Worm (Caenorhabditis elegans) whole organism, L4 larva: ENCODE measurements around the gene K08A2.2.
A peak's percentile ranks its signal among the peaks of the same experiment; 100 is the strongest.

ENCODE experiments used
- F26F4.8 ChIP-seq: fragments of 200-800 bp; sonication (Bioruptor generic); conservative IDR thresholded peaks from 2 replicates; pipeline ENCODE4 v1.3.6; 2022; ENCODE audit warnings: missing genetic modification characterization, missing compliant biosample characterization
- F37D6.2 ChIP-seq: sonication (generic microtip); optimal IDR thresholded peaks from 2 replicates; lab custom pipeline; 2016; ENCODE audit warnings: mild to moderate bottlenecking, missing genetic modification characterization, missing compliant biosample characterization
- R02D3.7 ChIP-seq: fragments of 150-350 bp; sonication (generic microtip); optimal IDR thresholded peaks from 3 replicates; lab custom pipeline; 2014; ENCODE audit warnings: missing biosample characterization, missing genetic modification characterization
- T26A8.4 ChIP-seq: fragments of 200-800 bp; sonication (Bioruptor generic); IDR thresholded peaks from 2 replicates; pipeline ENCODE4 v1.3.6; 2022; ENCODE audit warnings: missing genetic modification characterization, missing compliant biosample characterization
- ZK546.5 ChIP-seq, 2 experiments: sonication (generic microtip); optimal IDR thresholded peaks; 2 replicates each; lab custom pipeline; 2017; ENCODE audit warnings: missing biosample characterization in 2 of 2, missing genetic modification characterization in 2 of 2
- aly-2 ChIP-seq: sonication (generic microtip); optimal IDR thresholded peaks from 2 replicates; lab custom pipeline; 2018; ENCODE audit warnings: missing biosample characterization, missing genetic modification characterization
- arid-1 ChIP-seq: fragments of 200-800 bp; sonication (Bioruptor generic); conservative IDR thresholded peaks from 2 replicates; pipeline ENCODE4 v1.3.6; 2022; ENCODE audit warnings: missing genetic modification reagents, missing genetic modification characterization, missing compliant biosample characterization
- ceh-20 ChIP-seq: fragments of 200-800 bp; sonication (Bioruptor generic); IDR thresholded peaks from 2 replicates; pipeline ENCODE4 v1.3.6; 2022; ENCODE audit warnings: missing genetic modification reagents, missing genetic modification characterization, missing compliant biosample characterization
- ceh-28 ChIP-seq: fragments of 150-350 bp; optimal IDR thresholded peaks from 2 replicates; lab custom pipeline; 2014; ENCODE audit warnings: missing biosample characterization, missing genetic modification reagents, missing genetic modification characterization
- ceh-32 ChIP-seq: sonication (generic microtip); optimal IDR thresholded peaks from 2 replicates; lab custom pipeline; 2016; ENCODE audit warnings: mild to moderate bottlenecking, missing genetic modification characterization, missing compliant biosample characterization; ENCODE audit not compliant: poor library complexity
- ceh-62 ChIP-seq: sonication (generic microtip); optimal IDR thresholded peaks from 2 replicates; lab custom pipeline; 2017; ENCODE audit warnings: missing biosample characterization, missing genetic modification characterization
- daf-12 ChIP-seq: fragments of 150-350 bp; optimal IDR thresholded peaks from 2 replicates; lab custom pipeline; 2014; ENCODE audit warnings: missing biosample characterization, missing genetic modification reagents, missing genetic modification characterization
- daf-19 ChIP-seq: fragments of 200-800 bp; sonication (Bioruptor generic); conservative IDR thresholded peaks from 2 replicates; pipeline ENCODE4 v1.3.6; 2022; ENCODE audit warnings: missing genetic modification characterization, missing compliant biosample characterization
- daf-8 ChIP-seq: fragments of 200-800 bp; sonication (Bioruptor generic); IDR thresholded peaks from 2 replicates; pipeline ENCODE4 v1.3.6; 2022; ENCODE audit warnings: missing genetic modification characterization, missing compliant biosample characterization
- dmd-8 ChIP-seq: fragments of 200-800 bp; sonication (Bioruptor generic); IDR thresholded peaks from 2 replicates; pipeline ENCODE4 v1.3.6; 2022; ENCODE audit warnings: missing genetic modification characterization, missing compliant biosample characterization
- duxl-1 ChIP-seq: sonication (generic microtip); optimal IDR thresholded peaks from 2 replicates; lab custom pipeline; 2016; ENCODE audit warnings: mild to moderate bottlenecking, missing genetic modification characterization, moderate library complexity, missing compliant biosample characterization; ENCODE audit not compliant: poor library complexity
- dve-1 ChIP-seq: sonication (generic microtip); optimal IDR thresholded peaks from 2 replicates; lab custom pipeline; 2017; ENCODE audit warnings: antibody characterized with exemption, mild to moderate bottlenecking, missing genetic modification characterization, missing compliant biosample characterization; ENCODE audit not compliant: insufficient read depth
- fos-1 ChIP-seq: fragments of 150-350 bp; optimal IDR thresholded peaks from 2 replicates; lab custom pipeline; 2014; ENCODE audit warnings: missing biosample characterization, missing genetic modification characterization
- gei-8 ChIP-seq: fragments of 200-800 bp; sonication (Bioruptor generic); optimal IDR thresholded peaks from 2 replicates; lab custom pipeline; 2018; ENCODE audit warnings: mild to moderate bottlenecking, missing genetic modification characterization, missing compliant biosample characterization
- lin-38 ChIP-seq: fragments of 200-800 bp; sonication (Bioruptor generic); IDR thresholded peaks from 2 replicates; pipeline ENCODE4 v1.3.6; 2022; ENCODE audit warnings: missing genetic modification reagents, missing genetic modification characterization, missing compliant biosample characterization
- lir-3 ChIP-seq: sonication (generic microtip); optimal IDR thresholded peaks from 2 replicates; lab custom pipeline; 2016; ENCODE audit warnings: mild to moderate bottlenecking, missing genetic modification characterization, missing compliant biosample characterization
- lsy-2 ChIP-seq, 2 experiments: fragments of 150-350 bp in 1 of 2; sonication (generic microtip) in 1 of 2; optimal IDR thresholded peaks; 2 replicates each; lab custom pipeline; 2014 to 2017; ENCODE audit warnings: missing biosample characterization in 2 of 2, missing genetic modification characterization in 2 of 2
- madf-9 ChIP-seq: fragments of 200-800 bp; sonication (Bioruptor generic); conservative IDR thresholded peaks from 2 replicates; pipeline ENCODE4 v1.3.6; 2022; ENCODE audit warnings: missing genetic modification reagents, missing genetic modification characterization, missing compliant biosample characterization
- mdl-1 ChIP-seq, 2 experiments: fragments of 150-350 bp in 1 of 2; sonication (generic microtip) in 1 of 2; optimal IDR thresholded peaks; 2 replicates each; lab custom pipeline; 2014 to 2017; ENCODE audit warnings: missing biosample characterization in 2 of 2, missing genetic modification characterization in 2 of 2
- mep-1 ChIP-seq: fragments of 150-350 bp; sonication (generic microtip); optimal IDR thresholded peaks from 3 replicates; lab custom pipeline; 2014; ENCODE audit warnings: missing biosample characterization, missing genetic modification characterization
- mes-2 ChIP-seq: sonication (generic microtip); optimal IDR thresholded peaks from 2 replicates; lab custom pipeline; 2016; ENCODE audit warnings: missing genotype, mild to moderate bottlenecking, missing genetic modification characterization, missing compliant biosample characterization; ENCODE audit not compliant: poor library complexity, severe bottlenecking
- mxl-2 ChIP-seq: fragments of 200-800 bp; sonication (Bioruptor generic); conservative IDR thresholded peaks from 2 replicates; pipeline ENCODE4 v1.3.6; 2022; ENCODE audit warnings: missing genetic modification reagents, missing genetic modification characterization, missing compliant biosample characterization
- mxl-3 ChIP-seq: fragments of 200-800 bp; sonication (Bioruptor generic); optimal IDR thresholded peaks from 2 replicates; lab custom pipeline; 2018; ENCODE audit warnings: mild to moderate bottlenecking, missing genetic modification characterization, missing compliant biosample characterization
- nhr-102 ChIP-seq: sonication (generic microtip); optimal IDR thresholded peaks from 2 replicates; lab custom pipeline; 2016; ENCODE audit warnings: mild to moderate bottlenecking, missing genetic modification characterization, moderate library complexity, missing compliant biosample characterization
- nhr-11 ChIP-seq: fragments of 150-350 bp; optimal IDR thresholded peaks from 2 replicates; lab custom pipeline; 2014; ENCODE audit warnings: missing biosample characterization, missing genetic modification characterization
- nhr-25 ChIP-seq: sonication (generic microtip); optimal IDR thresholded peaks from 2 replicates; lab custom pipeline; 2017; ENCODE audit warnings: missing genetic modification characterization, mild to moderate bottlenecking, missing compliant biosample characterization, antibody characterized with exemption, moderate library complexity, borderline replicate concordance; ENCODE audit not compliant: insufficient read depth
- nhr-28 ChIP-seq: fragments of 150-350 bp; optimal IDR thresholded peaks from 2 replicates; lab custom pipeline; 2014; ENCODE audit warnings: missing biosample characterization, missing genetic modification characterization
- nhr-41 ChIP-seq: fragments of 200-800 bp; sonication (Bioruptor generic); IDR thresholded peaks from 2 replicates; pipeline ENCODE4 v1.3.6; 2022; ENCODE audit warnings: missing genetic modification reagents, missing genetic modification characterization, missing compliant biosample characterization
- nhr-42 ChIP-seq: fragments of 200-800 bp; sonication (Bioruptor generic); IDR thresholded peaks from 2 replicates; pipeline ENCODE4 v1.3.6; 2022; ENCODE audit warnings: missing genetic modification characterization, missing compliant biosample characterization
- nhr-48 ChIP-seq: sonication (generic microtip); optimal IDR thresholded peaks from 2 replicates; lab custom pipeline; 2016; ENCODE audit warnings: mild to moderate bottlenecking, missing genetic modification characterization, missing compliant biosample characterization
- php-3 ChIP-seq: fragments of 200-800 bp; sonication (Bioruptor generic); IDR thresholded peaks from 2 replicates; pipeline ENCODE4 v1.3.6; 2022; ENCODE audit warnings: missing genetic modification reagents, missing genetic modification characterization, missing compliant biosample characterization
- pqm-1 ChIP-seq: sonication (generic microtip); optimal IDR thresholded peaks from 2 replicates; lab custom pipeline; 2017; ENCODE audit warnings: missing biosample characterization, missing genetic modification characterization
- rbr-2 ChIP-seq: sonication (generic microtip); optimal IDR thresholded peaks from 2 replicates; lab custom pipeline; 2016; ENCODE audit warnings: missing genotype, missing genetic modification characterization, missing compliant biosample characterization
- set-16 ChIP-seq: fragments of 200-800 bp; sonication (Bioruptor generic); IDR thresholded peaks from 2 replicates; pipeline ENCODE4 v1.3.6; 2022; ENCODE audit warnings: missing genetic modification reagents, missing genetic modification characterization, missing compliant biosample characterization
- snpc-4 ChIP-seq: fragments of 150-350 bp; optimal IDR thresholded peaks from 2 replicates; lab custom pipeline; 2014; ENCODE audit warnings: missing biosample characterization, missing genetic modification characterization
- spr-1 ChIP-seq: sonication (generic microtip); optimal IDR thresholded peaks from 2 replicates; lab custom pipeline; 2016; ENCODE audit warnings: mild to moderate bottlenecking, missing genetic modification characterization, missing compliant biosample characterization
- unc-130 ChIP-seq: sonication (generic microtip); optimal IDR thresholded peaks from 2 replicates; lab custom pipeline; 2016; ENCODE audit warnings: missing genetic modification reagents, missing genetic modification characterization, missing compliant biosample characterization
- vab-7 ChIP-seq: fragments of 200-800 bp; sonication (Bioruptor generic); IDR thresholded peaks from 2 replicates; pipeline ENCODE4 v1.3.6; 2022; ENCODE audit warnings: missing genetic modification reagents, missing genetic modification characterization, missing compliant biosample characterization
- zag-1 ChIP-seq: fragments of 150-350 bp; optimal IDR thresholded peaks from 2 replicates; lab custom pipeline; 2014; ENCODE audit warnings: missing biosample characterization, missing genetic modification characterization
- zfp-2 ChIP-seq: sonication (generic microtip); optimal IDR thresholded peaks from 2 replicates; lab custom pipeline; 2016; ENCODE audit warnings: mild to moderate bottlenecking, missing genetic modification characterization, missing compliant biosample characterization
- zfp-3 ChIP-seq: fragments of 200-800 bp; sonication (Bioruptor generic); conservative IDR thresholded peaks from 2 replicates; pipeline ENCODE4 v1.3.6; 2022; ENCODE audit warnings: missing genetic modification reagents, missing genetic modification characterization, missing compliant biosample characterization
- zip-11 ChIP-seq: fragments of 200-800 bp; sonication (Bioruptor generic); IDR thresholded peaks from 2 replicates; pipeline ENCODE4 v1.3.6; 2022; ENCODE audit warnings: missing genetic modification characterization, missing compliant biosample characterization

K08A2.2 gene

ce11 chrII:2955656-2956115 is 35.7 kb upstream of the K08A2.2 start, which contains the start of gene irld-48:
Gene irld-48 (plus strand): TSS chrII:2956065.
- TF ChIP-seq lir-3 (tag; lab: Kevin White, UChicago) (no peak), ceh-62 (tag; lab: Kevin White, UChicago) (no peak), ceh-20 (no peak), pqm-1 (tag; lab: Kevin White, UChicago) (no peak), ceh-32 (no peak), F26F4.8 (GFP tag; lab: Robert Waterston, UW) (no peak), R02D3.7 (tag; lab: Kevin White, UChicago) (no peak), mes-2 (tag; lab: Kevin White, UChicago) (no peak)

- TF ChIP-seq unc-130 (GFP tag; lab: Kevin White, UChicago) (no peak), aly-2 (no peak), duxl-1 (tag; lab: Kevin White, UChicago) (no peak), ceh-62 (tag; lab: Kevin White, UChicago) (no peak), ceh-20 (no peak), nhr-28 (no peak), ceh-28 (no peak), lin-38 (no peak), set-16 (GFP tag; lab: Robert Waterston, UW) (no peak), daf-19 (GFP tag; lab: Robert Waterston, UW) (no peak), fos-1 (tag; lab: Kevin White, UChicago) (no peak), nhr-42 (GFP tag; lab: Robert Waterston, UW) (no peak), rbr-2 (tag; lab: Kevin White, UChicago) (no peak), mep-1 (tag; lab: Kevin White, UChicago) (no peak), zag-1 (no peak)
These were observed 33.1 kb upstream of the K08A2.2 start, which contains the start of gene srw-60 for ce11 chrII:2958308-2958707. Gene srw-60 (plus strand): TSS chrII:2958608.

ce11 chrII:2962531-2963164 is 28.8 kb upstream of the K08A2.2 start:
- TF ChIP-seq ceh-20 = no peak
- no peak for TF ChIP-seq dve-1 (tag; lab: Kevin White, UChicago)
- TF ChIP-seq zfp-3 (GFP tag; lab: Robert Waterston, UW) = no peak
- no peak for TF ChIP-seq dmd-8
- TF ChIP-seq ceh-32 = no peak
- no peak for TF ChIP-seq daf-12 (tag; lab: Kevin White, UChicago)
- TF ChIP-seq ZK546.5 (tag; optimal IDR thresholded peaks at IDR 0.05; lab: Kevin White, UChicago) = no peak
- TF ChIP-seq vab-7 (GFP tag; lab: Robert Waterston, UW) = no peak
- no peak for TF ChIP-seq nhr-11
- no peak for TF ChIP-seq mxl-3
- no peak for TF ChIP-seq R02D3.7 (tag; lab: Kevin White, UChicago)
- no peak for TF ChIP-seq madf-9 (GFP tag; lab: Robert Waterston, UW)
- TF ChIP-seq nhr-41 (GFP tag; lab: Robert Waterston, UW) = no peak
- TF ChIP-seq nhr-48 (tag; lab: Kevin White, UChicago) = no peak
- TF ChIP-seq nhr-25 (tag; lab: Kevin White, UChicago) = no peak
- peak; percentile 24; the same call in 1 of the 2 replicates for TF ChIP-seq set-16 (GFP tag; lab: Robert Waterston, UW)
- no peak for TF ChIP-seq T26A8.4 (GFP tag; lab: Robert Waterston, UW)
- no peak for TF ChIP-seq gei-8
- peak; percentile 23 for TF ChIP-seq F37D6.2 (tag; lab: Kevin White, UChicago)
- TF ChIP-seq snpc-4 (tag; lab: Kevin White, UChicago) = no peak
- TF ChIP-seq arid-1 (GFP tag; lab: Robert Waterston, UW) = no peak
- TF ChIP-seq zfp-2 = no peak
- TF ChIP-seq nhr-102 (tag; lab: Kevin White, UChicago) = no peak
- TF ChIP-seq zip-11 (GFP tag; lab: Robert Waterston, UW) = no peak
- TF ChIP-seq spr-1 = no peak
- no peak for TF ChIP-seq mxl-2 (GFP tag; lab: Robert Waterston, UW)
- peak; percentile 71 to 95 for TF ChIP-seq mdl-1 (tag; optimal IDR thresholded peaks at IDR 0.05; lab: Kevin White, UChicago)
- peak in 1 of 2 experiments; percentile 23 for TF ChIP-seq lsy-2 (tag; optimal IDR thresholded peaks at IDR 0.05; lab: Kevin White, UChicago)
- no peak for TF ChIP-seq daf-8 (GFP tag; lab: Robert Waterston, UW)
- TF ChIP-seq php-3 = no peak
